Fruit fly (Drosophila melanogaster) whole organism, embryonic: Measurements from ENCODE around the gene hiro.

ENCODE experiments used
- ATbp ChIP-seq: fragments of 200-800 bp; sonication (Bioruptor generic); optimal IDR thresholded peaks from 2 replicates; lab custom pipeline; 2017; ENCODE audit warnings: missing biosample characterization, mild to moderate bottlenecking, missing genetic modification characterization, missing genetic modification reagents
- Antp ChIP-seq: fragments of 200-800 bp; sonication (Bioruptor generic); optimal IDR thresholded peaks from 3 replicates; lab custom pipeline; 2016; ENCODE audit warnings: missing biosample characterization, missing genetic modification characterization
- CG10543 ChIP-seq: fragments of 200-800 bp; sonication (Bioruptor generic); optimal IDR thresholded peaks from 3 replicates; lab custom pipeline; 2017; ENCODE audit warnings: missing biosample characterization, mild to moderate bottlenecking, missing genetic modification characterization, moderate library complexity
- CG10979 ChIP-seq: fragments of 200-800 bp; sonication (Bioruptor generic); optimal IDR thresholded peaks from 2 replicates; lab custom pipeline; 2018; ENCODE audit warnings: missing biosample characterization, mild to moderate bottlenecking, missing genetic modification characterization, moderate library complexity
- CG13424 ChIP-seq: fragments of 200-800 bp; sonication (Bioruptor generic); optimal IDR thresholded peaks from 2 replicates; lab custom pipeline; 2019; ENCODE audit warnings: missing biosample characterization, mild to moderate bottlenecking, missing genetic modification characterization, moderate library complexity
- CG13624 ChIP-seq: fragments of 200-800 bp; sonication (Bioruptor generic); optimal IDR thresholded peaks from 2 replicates; lab custom pipeline; 2016; ENCODE audit warnings: missing biosample characterization, missing genetic modification characterization
- CG14014 ChIP-seq: fragments of 200-800 bp; sonication (Bioruptor generic); IDR thresholded peaks from 2 replicates; pipeline ENCODE4 v1.3.6; 2022; ENCODE audit warnings: missing biosample characterization, missing genetic modification characterization
- CG14965 ChIP-seq: fragments of 200-800 bp; sonication (Bioruptor generic); optimal IDR thresholded peaks from 2 replicates; lab custom pipeline; 2016; ENCODE audit warnings: missing biosample characterization, missing genetic modification characterization, borderline replicate concordance
- CG16779 ChIP-seq: fragments of 200-800 bp; sonication (Bioruptor generic); IDR thresholded peaks from 2 replicates; pipeline ENCODE4 v1.3.6; 2022; ENCODE audit warnings: missing biosample characterization, missing genetic modification characterization
- CG17912 ChIP-seq: fragments of 200-800 bp; sonication (Bioruptor generic); optimal IDR thresholded peaks from 2 replicates; lab custom pipeline; 2018; ENCODE audit warnings: missing biosample characterization, mild to moderate bottlenecking, missing genetic modification characterization
- CG30431 ChIP-seq: fragments of 200-800 bp; sonication (Bioruptor generic); optimal IDR thresholded peaks from 2 replicates; lab custom pipeline; 2017; ENCODE audit warnings: missing biosample characterization, missing genetic modification characterization
- CG32532 ChIP-seq: fragments of 200-800 bp; sonication (Bioruptor generic); IDR thresholded peaks from 2 replicates; pipeline ENCODE4 v1.3.6; 2022; ENCODE audit warnings: missing biosample characterization, missing genetic modification characterization
- CG4404 ChIP-seq: fragments of 200-800 bp; sonication (Bioruptor generic); IDR thresholded peaks from 2 replicates; pipeline ENCODE4 v1.3.6; 2022; ENCODE audit warnings: missing biosample characterization, missing genetic modification characterization
- CG4617 ChIP-seq: fragments of 200-800 bp; sonication (Bioruptor generic); optimal IDR thresholded peaks from 3 replicates; lab custom pipeline; 2016; ENCODE audit warnings: missing biosample characterization, missing genetic modification characterization, borderline replicate concordance
- CG6175 ChIP-seq: fragments of 200-800 bp; sonication (Bioruptor generic); IDR thresholded peaks from 3 replicates; pipeline ENCODE4 v1.3.6; 2022; ENCODE audit warnings: missing biosample characterization, missing genetic modification characterization
- CG6689 ChIP-seq: fragments of 200-800 bp; sonication (Bioruptor generic); IDR thresholded peaks from 2 replicates; pipeline ENCODE4 v1.3.6; 2022; ENCODE audit warnings: missing biosample characterization, missing genetic modification characterization
- CG8290 ChIP-seq, 3 experiments: fragments of 200-800 bp; sonication (Bioruptor generic); optimal IDR thresholded peaks; 2 replicates each; lab custom pipeline; 2016 to 2019; ENCODE audit warnings: missing biosample characterization in 3 of 3, missing genetic modification characterization in 3 of 3, mild to moderate bottlenecking in 2 of 3, moderate library complexity in 1 of 3
- CG8924 ChIP-seq: fragments of 200-800 bp; optimal IDR thresholded peaks from 3 replicates; lab custom pipeline; 2019; ENCODE audit warnings: missing biosample characterization, mild to moderate bottlenecking, missing genetic modification characterization, moderate library complexity
- CTCF ChIP-seq: fragments of 200-800 bp; sonication (Bioruptor generic); optimal IDR thresholded peaks from 2 replicates; lab custom pipeline; 2017; ENCODE audit warnings: missing biosample characterization, mild to moderate bottlenecking, missing genetic modification characterization, moderate library complexity
- CrebB ChIP-seq: fragments of 200-800 bp; sonication (Bioruptor generic); optimal IDR thresholded peaks from 3 replicates; lab custom pipeline; 2018; ENCODE audit warnings: missing biosample characterization, mild to moderate bottlenecking, missing genetic modification characterization
- Ets97D ChIP-seq: fragments of 200-800 bp; sonication (Bioruptor generic); optimal IDR thresholded peaks from 3 replicates; lab custom pipeline; 2016; ENCODE audit warnings: missing biosample characterization, missing genetic modification characterization
- HLH3B ChIP-seq: fragments of 200-800 bp; sonication (Bioruptor generic); IDR thresholded peaks from 2 replicates; pipeline ENCODE4 v1.3.6; 2022; ENCODE audit warnings: missing biosample characterization, missing genetic modification characterization
- HLH4C ChIP-seq: fragments of 200-800 bp; sonication (Bioruptor generic); IDR thresholded peaks from 3 replicates; pipeline ENCODE4 v1.3.6; 2022; ENCODE audit warnings: missing biosample characterization, missing genetic modification characterization; ENCODE audit not compliant: partially characterized antibody
- HLH54F ChIP-seq: fragments of 200-800 bp; sonication (Bioruptor generic); optimal IDR thresholded peaks from 3 replicates; lab custom pipeline; 2016; ENCODE audit warnings: missing biosample characterization, missing genetic modification characterization
- Hr51 ChIP-seq, 2 experiments: fragments of 200-800 bp; sonication (Bioruptor generic); optimal IDR thresholded peaks; 2 replicates in 1 of 2; 3 replicates in 1 of 2; lab custom pipeline; 2016 to 2018; ENCODE audit warnings: missing biosample characterization in 2 of 2, missing genetic modification characterization in 2 of 2, mild to moderate bottlenecking in 1 of 2, moderate library complexity in 1 of 2
- Jarid2 ChIP-seq: fragments of 200-800 bp; sonication (Bioruptor generic); optimal IDR thresholded peaks from 3 replicates; lab custom pipeline; 2017; ENCODE audit warnings: mild to moderate bottlenecking, missing biosample characterization, missing genetic modification reagents, missing genetic modification characterization
- NC2β ChIP-seq: fragments of 200-800 bp; sonication (Bioruptor generic); optimal IDR thresholded peaks from 2 replicates; lab custom pipeline; 2016; ENCODE audit warnings: missing biosample characterization, missing genetic modification characterization
- Nf-YA ChIP-seq: fragments of 200-800 bp; sonication (Bioruptor generic); IDR thresholded peaks from 2 replicates; pipeline ENCODE4 v1.3.6; 2022; ENCODE audit warnings: missing biosample characterization, missing genetic modification characterization
- Stat92E ChIP-seq, 3 experiments: fragments of >200 bp in 2 of 3; fragments of 200-800 bp in 1 of 3; sonication (Bioruptor generic) in 1 of 3; optimal IDR thresholded peaks; 2 replicates each; lab custom pipeline; 2017 to 2019; ENCODE audit warnings: missing biosample characterization in 3 of 3, missing genetic modification characterization in 3 of 3, mild to moderate bottlenecking in 1 of 3, moderate library complexity in 1 of 3
- amos ChIP-seq: fragments of 200-800 bp; sonication (Bioruptor generic); IDR thresholded peaks from 2 replicates; pipeline ENCODE4 v1.3.6; 2022; ENCODE audit warnings: missing biosample characterization, missing genetic modification characterization; ENCODE audit not compliant: partially characterized antibody
- ase ChIP-seq: fragments of 200-800 bp; sonication (Bioruptor generic); IDR thresholded peaks from 3 replicates; pipeline ENCODE4 v1.3.6; 2022; ENCODE audit warnings: missing biosample characterization, missing genetic modification characterization
- br ChIP-seq: fragments of >200 bp; optimal IDR thresholded peaks from 2 replicates; lab custom pipeline; 2017
- cas ChIP-seq: fragments of 200-800 bp; sonication (Bioruptor generic); IDR thresholded peaks from 2 replicates; pipeline ENCODE4 v1.3.6; 2022; ENCODE audit warnings: missing biosample characterization, missing genetic modification characterization
- chif ChIP-seq, 2 experiments: fragments of 200-800 bp; sonication (Bioruptor generic); optimal IDR thresholded peaks; 3 replicates each; lab custom pipeline; 2016; ENCODE audit warnings: missing biosample characterization in 2 of 2, missing genetic modification characterization in 2 of 2
- dan ChIP-seq: fragments of 200-800 bp; sonication (Bioruptor generic); IDR thresholded peaks from 2 replicates; pipeline ENCODE4 v1.3.6; 2022; ENCODE audit warnings: missing biosample characterization, missing genetic modification characterization
- dimm ChIP-seq: fragments of 200-800 bp; sonication (Bioruptor generic); IDR thresholded peaks from 2 replicates; pipeline ENCODE4 v1.3.6; 2022; ENCODE audit warnings: missing biosample characterization, missing genetic modification characterization
- disco-r ChIP-seq: fragments of 200-800 bp; sonication (Bioruptor generic); optimal IDR thresholded peaks from 2 replicates; lab custom pipeline; 2016; ENCODE audit warnings: missing biosample characterization, missing genetic modification characterization
- dmrt11E ChIP-seq: fragments of 200-800 bp; sonication (Bioruptor generic); optimal IDR thresholded peaks from 3 replicates; lab custom pipeline; 2018; ENCODE audit warnings: missing biosample characterization, mild to moderate bottlenecking, missing genetic modification characterization, moderate library complexity
- dmrt99B ChIP-seq: fragments of 200-800 bp; sonication (Bioruptor generic); optimal IDR thresholded peaks from 2 replicates; lab custom pipeline; 2018; ENCODE audit warnings: missing biosample characterization, mild to moderate bottlenecking, missing genetic modification characterization, moderate library complexity
- gcm ChIP-seq: fragments of 200-800 bp; sonication (Bioruptor generic); optimal IDR thresholded peaks from 2 replicates; lab custom pipeline; 2019; ENCODE audit warnings: missing biosample characterization, mild to moderate bottlenecking, missing genetic modification characterization, moderate library complexity
- hbn ChIP-seq: fragments of 200-800 bp; sonication (Bioruptor generic); IDR thresholded peaks from 2 replicates; pipeline ENCODE4 v1.3.6; 2022; ENCODE audit warnings: missing biosample characterization, missing genetic modification characterization; ENCODE audit not compliant: partially characterized antibody
- inv ChIP-seq: fragments of 200-800 bp; sonication (Bioruptor generic); IDR thresholded peaks from 2 replicates; pipeline ENCODE4 v1.3.6; 2022; ENCODE audit warnings: missing biosample characterization, missing genetic modification characterization; ENCODE audit not compliant: partially characterized antibody
- pho ChIP-seq: fragments of 200-800 bp; sonication (Bioruptor generic); optimal IDR thresholded peaks from 2 replicates; lab custom pipeline; 2016; ENCODE audit warnings: missing biosample characterization, missing genetic modification characterization
- pita ChIP-seq: fragments of 200-800 bp; sonication (Bioruptor generic); optimal IDR thresholded peaks from 2 replicates; lab custom pipeline; 2017; ENCODE audit warnings: missing biosample characterization, mild to moderate bottlenecking, missing genetic modification characterization
- sd ChIP-seq: fragments of 200-800 bp; sonication (Bioruptor generic); optimal IDR thresholded peaks from 3 replicates; lab custom pipeline; 2018; ENCODE audit warnings: missing biosample characterization, mild to moderate bottlenecking, missing genetic modification characterization, moderate library complexity
- sens ChIP-seq: fragments of 200-800 bp; sonication (Bioruptor generic); peaks from one replicate; lab custom pipeline; 2016; ENCODE audit warnings: missing biosample characterization, missing genetic modification characterization
- shn ChIP-seq: fragments of 200-800 bp; sonication (Bioruptor generic); optimal IDR thresholded peaks from 3 replicates; lab custom pipeline; 2016; ENCODE audit warnings: missing biosample characterization, missing genetic modification characterization
- usp ChIP-seq: fragments of >200 bp; optimal IDR thresholded peaks from 2 replicates; lab custom pipeline; 2017; ENCODE audit warnings: missing biosample characterization, missing genetic modification characterization
- vvl ChIP-seq: fragments of 200-800 bp; sonication (Bioruptor generic); IDR thresholded peaks from 2 replicates; pipeline ENCODE4 v1.3.6; 2022; ENCODE audit warnings: missing biosample characterization, missing genetic modification characterization
- zen2 ChIP-seq: fragments of 200-800 bp; sonication (Bioruptor generic); IDR thresholded peaks from 3 replicates; pipeline ENCODE4 v1.3.6; 2022; ENCODE audit warnings: missing biosample characterization, missing genetic modification characterization; ENCODE audit not compliant: partially characterized antibody

The hiro gene

DNA sequence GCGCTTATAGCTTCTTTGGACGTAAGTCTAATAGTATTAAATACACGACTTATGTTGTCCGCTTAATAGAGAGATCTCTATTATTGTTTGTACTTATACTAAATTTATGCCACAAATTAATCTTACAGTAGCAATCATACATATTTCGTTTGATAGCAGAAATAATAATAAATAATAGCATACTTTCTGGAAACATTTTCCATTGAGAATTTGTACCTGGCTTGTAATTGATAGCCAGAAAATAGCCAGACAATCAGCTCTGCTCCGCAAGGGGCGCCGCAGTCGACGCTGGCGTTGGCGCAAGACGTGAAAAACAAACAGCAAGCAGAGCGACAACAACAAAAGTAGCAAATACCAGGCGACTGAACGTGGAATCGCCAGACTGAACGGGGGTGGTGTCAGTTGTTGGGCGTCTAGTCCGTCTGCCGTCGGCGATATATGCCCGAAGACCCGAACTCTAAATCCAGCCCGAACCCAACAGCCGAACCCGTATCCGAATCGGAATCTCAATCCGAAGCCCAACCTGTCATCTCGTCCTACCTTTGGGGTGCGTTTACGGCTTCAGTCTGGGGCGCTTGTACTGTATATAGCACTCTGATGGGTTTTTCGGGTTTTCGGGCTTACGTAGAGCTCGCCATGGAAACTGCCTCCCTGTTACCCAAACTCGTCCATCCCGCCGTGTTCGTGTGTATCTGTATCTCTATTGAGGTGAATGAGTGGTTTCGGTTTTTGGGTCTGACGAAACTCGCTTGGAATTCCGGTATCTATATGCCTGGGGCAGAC, 11.8 kb upstream of the hiro start (continued):
- TF ChIP-seq CG14965 (GFP tag; lab: Kevin White, UChicago) (no peak), chif (GFP tag; optimal IDR thresholded peaks at IDR 0.05; lab: Kevin White, UChicago) (peak; percentile 27 to 43), vvl (GFP tag; lab: Robert Waterston, UW) (no peak), HLH3B (GFP tag; lab: Robert Waterston, UW) (no peak), disco-r (no peak), Ets97D (GFP tag; lab: Kevin White, UChicago) (no peak), CG14014 (GFP tag; lab: Robert Waterston, UW) (no peak), dmrt11E (peak; percentile 59), CG8924 (peak; percentile 45), gcm (GFP tag; lab: Kevin White, UChicago) (no peak), CTCF (GFP tag; lab: Kevin White, UChicago) (no peak), CG13624 (GFP tag; lab: Kevin White, UChicago) (no peak), Stat92E (GFP tag; optimal IDR thresholded peaks at IDR 0.05; lab: Kevin White, UChicago) (no peak), CG10543 (GFP tag; lab: Kevin White, UChicago) (no peak), amos (GFP tag; lab: Robert Waterston, UW) (no peak), br (lab: Kevin White, UChicago) (no peak), CG13424 (tag; lab: Kevin White, UChicago) (peak; percentile 53), dan (GFP tag; lab: Robert Waterston, UW) (no peak), hbn (GFP tag; lab: Robert Waterston, UW) (no peak), CG30431 (peak; percentile 14), HLH54F (GFP tag; lab: Kevin White, UChicago) (no peak), usp (GFP tag; lab: Kevin White, UChicago) (no peak), inv (no peak), CG4404 (GFP tag; lab: Robert Waterston, UW) (no peak), HLH4C (GFP tag; lab: Robert Waterston, UW) (no peak), CG16779 (GFP tag; lab: Robert Waterston, UW) (no peak), zen2 (GFP tag; lab: Robert Waterston, UW) (no peak), shn (peak; percentile 52), NC2β (GFP tag; lab: Kevin White, UChicago) (no peak), CrebB (tag; lab: Kevin White, UChicago) (no peak), CG4617 (no peak), dimm (GFP tag; lab: Robert Waterston, UW) (no peak), Hr51 (GFP tag; optimal IDR thresholded peaks at IDR 0.05; lab: Kevin White, UChicago) (peak in 1 of 2 experiments; percentile 64), CG32532 (GFP tag; lab: Robert Waterston, UW) (no peak), CG10979 (tag; lab: Kevin White, UChicago) (peak; percentile 25), Nf-YA (no peak), pita (GFP tag; lab: Kevin White, UChicago) (no peak), sens (GFP tag; lab: Kevin White, UChicago) (peak; percentile 95), Jarid2 (GFP tag; lab: Kevin White, UChicago) (no peak), cas (GFP tag; lab: Robert Waterston, UW) (no peak), CG6689 (GFP tag; lab: Robert Waterston, UW) (no peak; the same call in 1 of the 2 replicates), pho (peak; percentile 13), dmrt99B (tag; lab: Kevin White, UChicago) (no peak), CG17912 (no peak), Antp (GFP tag; lab: Kevin White, UChicago) (no peak), sd (tag; lab: Kevin White, UChicago) (peak; percentile 63), CG8290 (GFP tag; optimal IDR thresholded peaks at IDR 0.05; lab: Kevin White, UChicago) (peak; percentile 100), CG8290 (tag; optimal IDR thresholded peaks at IDR 0.05; lab: Kevin White, UChicago) (peak; percentile 69 to 88), ase (GFP tag; lab: Robert Waterston, UW) (no peak), ATbp (peak; percentile 9), CG6175 (no peak)
